Worm (Caenorhabditis elegans) whole organism, L4/young adult: Measurements from ENCODE around the gene pmpl-1.

Experiments
- dao-5 ChIP-seq: sonication (generic microtip); optimal IDR thresholded peaks from 2 replicates; lab custom pipeline; 2016; ENCODE audit warnings: missing genotype, missing genetic modification characterization, moderate library complexity, missing compliant biosample characterization
- him-1 ChIP-seq: sonication (generic microtip); optimal IDR thresholded peaks from 2 replicates; lab custom pipeline; 2016; ENCODE audit warnings: missing genotype, missing genetic modification reagents, missing genetic modification characterization, missing compliant biosample characterization

- no peak for TF ChIP-seq dao-5
- no peak for TF ChIP-seq him-1
Observed at ce11 chrX:3822061-3822460, 34.2 kb downstream of the pmpl-1 start.
